Worm (Caenorhabditis elegans) whole organism, late embryonic: ENCODE results near the gene F17E9.2.

ENCODE experiments used
- C38D4.7 ChIP-seq: fragments of 200-800 bp; sonication (Bioruptor generic); optimal IDR thresholded peaks from 2 replicates; lab custom pipeline; 2018; ENCODE audit warnings: mild to moderate bottlenecking, missing genetic modification characterization, moderate library complexity, missing compliant biosample characterization
- ceh-22 ChIP-seq: sonication (generic microtip); optimal IDR thresholded peaks from 2 replicates; lab custom pipeline; 2017; ENCODE audit warnings: missing biosample characterization, missing genetic modification characterization
- ceh-30 ChIP-seq: fragments of 150-350 bp; optimal IDR thresholded peaks from 2 replicates; lab custom pipeline; 2014; ENCODE audit warnings: missing biosample characterization, missing genetic modification characterization
- ceh-9 ChIP-seq: sonication (generic microtip); optimal IDR thresholded peaks from 2 replicates; lab custom pipeline; 2016; ENCODE audit warnings: mild to moderate bottlenecking, missing genetic modification characterization, inconsistent platforms, missing compliant biosample characterization
- fkh-10 ChIP-seq: fragments of 150-350 bp; optimal IDR thresholded peaks from 2 replicates; lab custom pipeline; 2014; ENCODE audit warnings: missing biosample characterization, missing genetic modification reagents, missing genetic modification characterization
- gmeb-2 ChIP-seq: sonication (generic microtip); optimal IDR thresholded peaks from 2 replicates; lab custom pipeline; 2016; ENCODE audit warnings: missing genetic modification characterization, inconsistent platforms, missing compliant biosample characterization
- hlh-30 ChIP-seq: sonication (generic microtip); optimal IDR thresholded peaks from 2 replicates; lab custom pipeline; 2017; ENCODE audit warnings: antibody characterized with exemption, missing genetic modification characterization, missing compliant biosample characterization; ENCODE audit not compliant: insufficient read depth
- lin-11 ChIP-seq: fragments of 200-800 bp; sonication (Bioruptor generic); optimal IDR thresholded peaks from 2 replicates; lab custom pipeline; 2018; ENCODE audit warnings: mild to moderate bottlenecking, missing genetic modification characterization, missing compliant biosample characterization
- nfya-1 ChIP-seq: sonication (generic microtip); optimal IDR thresholded peaks from 2 replicates; lab custom pipeline; 2017; ENCODE audit warnings: missing genetic modification characterization, mild to moderate bottlenecking, missing compliant biosample characterization, antibody characterized with exemption, moderate library complexity
- nhr-11 ChIP-seq: fragments of 150-350 bp; optimal IDR thresholded peaks from 2 replicates; lab custom pipeline; 2014; ENCODE audit warnings: missing biosample characterization, missing genetic modification characterization
- pqm-1 ChIP-seq: sonication (generic microtip); optimal IDR thresholded peaks from 2 replicates; lab custom pipeline; 2016; ENCODE audit warnings: missing genetic modification characterization, missing compliant biosample characterization
- rnt-1 ChIP-seq: sonication (generic microtip); optimal IDR thresholded peaks from 2 replicates; lab custom pipeline; 2016; ENCODE audit warnings: missing genetic modification characterization, missing compliant biosample characterization
- tbx-7 ChIP-seq: sonication (generic microtip); optimal IDR thresholded peaks from 2 replicates; lab custom pipeline; 2016; ENCODE audit warnings: missing genotype, missing genetic modification characterization, missing compliant biosample characterization

ce11 chrIV:8348073-8348472, 7.6 kb upstream of the F17E9.2 start, which contains the start of gene F17E9.4:
- no peak for TF ChIP-seq pqm-1 (tag; lab: Kevin White, UChicago)
- TF ChIP-seq nfya-1 (tag; lab: Kevin White, UChicago): no peak
- TF ChIP-seq C38D4.7 (GFP tag; lab: Kevin White, UChicago): no peak
- TF ChIP-seq ceh-22 (tag; lab: Kevin White, UChicago): no peak
- no peak for TF ChIP-seq tbx-7 (tag; lab: Kevin White, UChicago)
- no peak for TF ChIP-seq ceh-9 (tag; lab: Kevin White, UChicago)
- TF ChIP-seq hlh-30 (tag; lab: Kevin White, UChicago): no peak
- TF ChIP-seq ceh-30 (tag; lab: Kevin White, UChicago): no peak
- TF ChIP-seq nhr-11 (tag; lab: Kevin White, UChicago): no peak
- TF ChIP-seq rnt-1 (tag; lab: Kevin White, UChicago): no peak
- TF ChIP-seq fkh-10 (GFP tag; lab: Kevin White, UChicago): no peak
- TF ChIP-seq gmeb-2 (tag; lab: Kevin White, UChicago): no peak
- TF ChIP-seq lin-11 (tag; lab: Kevin White, UChicago): no peak
